Worm (Caenorhabditis elegans) whole organism, young adult: ENCODE results near the gene Y60A9.3.

Experiments
- B0035.1 ChIP-seq: sonication (generic microtip); optimal IDR thresholded peaks from 2 replicates; lab custom pipeline; 2016; ENCODE audit warnings: missing genetic modification characterization, mild to moderate bottlenecking, missing compliant biosample characterization, missing genotype, missing genetic modification reagents
- B0261.1 ChIP-seq: sonication (generic microtip); optimal IDR thresholded peaks from 2 replicates; lab custom pipeline; 2016; ENCODE audit warnings: mild to moderate bottlenecking, missing genetic modification characterization, moderate library complexity, missing compliant biosample characterization
- B0336.3 ChIP-seq: fragments of 200-800 bp; sonication (Bioruptor generic); IDR thresholded peaks from 2 replicates; pipeline ENCODE4 v1.3.6; 2022; ENCODE audit warnings: missing genetic modification characterization, missing compliant biosample characterization
- F22D6.2 ChIP-seq: sonication (generic microtip); optimal IDR thresholded peaks from 2 replicates; lab custom pipeline; 2016; ENCODE audit warnings: mild to moderate bottlenecking, missing genetic modification characterization, missing compliant biosample characterization
- F23B12.7 ChIP-seq: sonication (generic microtip); optimal IDR thresholded peaks from 2 replicates; lab custom pipeline; 2017; ENCODE audit warnings: missing genetic modification characterization, mild to moderate bottlenecking, missing compliant biosample characterization, antibody characterized with exemption, moderate library complexity; ENCODE audit not compliant: insufficient read depth
- F33H1.4 ChIP-seq: fragments of 200-800 bp; sonication (Bioruptor generic); IDR thresholded peaks from 2 replicates; pipeline ENCODE4 v1.3.6; 2022; ENCODE audit warnings: missing genetic modification reagents, missing genetic modification characterization, missing compliant biosample characterization
- F37B4.10 ChIP-seq: fragments of 200-800 bp; sonication (Bioruptor generic); IDR thresholded peaks from 2 replicates; pipeline ENCODE4 v1.3.6; 2022; ENCODE audit warnings: missing genetic modification characterization, missing compliant biosample characterization
- F57A8.1 ChIP-seq: fragments of 200-800 bp; sonication (Bioruptor generic); optimal IDR thresholded peaks from 2 replicates; lab custom pipeline; 2018; ENCODE audit warnings: mild to moderate bottlenecking, missing genetic modification characterization, moderate library complexity, missing compliant biosample characterization
- T07F8.4 ChIP-seq: sonication (generic microtip); optimal IDR thresholded peaks from 2 replicates; lab custom pipeline; 2016; ENCODE audit warnings: mild to moderate bottlenecking, missing genetic modification characterization, moderate library complexity, missing compliant biosample characterization
- T26A5.8 ChIP-seq: sonication (generic microtip); optimal IDR thresholded peaks from 2 replicates; lab custom pipeline; 2016; ENCODE audit warnings: missing genetic modification characterization, missing compliant biosample characterization
- Y67H2A.10 ChIP-seq: fragments of 200-800 bp; sonication (Bioruptor generic); conservative IDR thresholded peaks from 2 replicates; pipeline ENCODE4 v1.3.6; 2022; ENCODE audit warnings: missing genetic modification reagents, missing genetic modification characterization, missing compliant biosample characterization
- Y95B8A.8 ChIP-seq: fragments of 200-800 bp; sonication (Bioruptor generic); IDR thresholded peaks from 2 replicates; pipeline ENCODE4 v1.3.6; 2022; ENCODE audit warnings: missing genetic modification reagents, missing genetic modification characterization, missing compliant biosample characterization
- akir-1 ChIP-seq: fragments of 200-800 bp; sonication (Bioruptor generic); optimal IDR thresholded peaks from 2 replicates; lab custom pipeline; 2018; ENCODE audit warnings: mild to moderate bottlenecking, missing genetic modification characterization, moderate library complexity, missing compliant biosample characterization
- aptf-3 ChIP-seq: fragments of 200-800 bp; sonication (Bioruptor generic); IDR thresholded peaks from 2 replicates; pipeline ENCODE4 v1.3.6; 2022; ENCODE audit warnings: missing genetic modification characterization, missing compliant biosample characterization
- attf-3 ChIP-seq: fragments of 200-800 bp; sonication (Bioruptor generic); conservative IDR thresholded peaks from 2 replicates; pipeline ENCODE4 v1.3.6; 2022; ENCODE audit warnings: missing genetic modification reagents, missing genetic modification characterization, missing compliant biosample characterization
- bed-1 ChIP-seq: fragments of 200-800 bp; sonication (Bioruptor generic); IDR thresholded peaks from 2 replicates; pipeline ENCODE4 v1.3.6; 2022; ENCODE audit warnings: missing genetic modification reagents, missing genetic modification characterization, missing compliant biosample characterization
- cebp-2 ChIP-seq: fragments of 200-800 bp; sonication (Bioruptor generic); IDR thresholded peaks from 2 replicates; pipeline ENCODE4 v1.3.6; 2022; ENCODE audit warnings: missing genetic modification characterization, missing compliant biosample characterization
- ceh-40 ChIP-seq: fragments of 200-800 bp; sonication (Bioruptor generic); IDR thresholded peaks from 2 replicates; pipeline ENCODE4 v1.3.6; 2022; ENCODE audit warnings: missing genetic modification characterization, missing compliant biosample characterization
- ceh-79 ChIP-seq: sonication (generic microtip); optimal IDR thresholded peaks from 2 replicates; lab custom pipeline; 2017; ENCODE audit warnings: mild to moderate bottlenecking, missing genetic modification characterization, missing compliant biosample characterization
- chd-7 ChIP-seq: sonication (generic microtip); optimal IDR thresholded peaks from 2 replicates; lab custom pipeline; 2016; ENCODE audit warnings: mild to moderate bottlenecking, missing genetic modification characterization, moderate library complexity, missing compliant biosample characterization
- die-1 ChIP-seq: sonication (generic microtip); optimal IDR thresholded peaks from 2 replicates; lab custom pipeline; 2016; ENCODE audit warnings: missing genotype, mild to moderate bottlenecking, missing genetic modification characterization, missing compliant biosample characterization
- dox-1 ChIP-seq: fragments of 200-800 bp; sonication (Bioruptor generic); IDR thresholded peaks from 2 replicates; pipeline ENCODE4 v1.3.6; 2022; ENCODE audit warnings: missing genetic modification reagents, missing genetic modification characterization, missing compliant biosample characterization
- egl-18 ChIP-seq: fragments of 200-800 bp; sonication (Bioruptor generic); IDR thresholded peaks from 2 replicates; pipeline ENCODE4 v1.3.6; 2022; ENCODE audit warnings: missing genetic modification reagents, missing genetic modification characterization, missing compliant biosample characterization
- let-526 ChIP-seq: fragments of 200-800 bp; sonication (Bioruptor generic); IDR thresholded peaks from 2 replicates; pipeline ENCODE4 v1.3.6; 2022; ENCODE audit warnings: missing genetic modification reagents, missing genetic modification characterization, missing compliant biosample characterization
- lin-35 ChIP-seq, 3 experiments: fragments of 150-350 bp in 2 of 3; sonication (generic microtip) in 1 of 3; optimal IDR thresholded peaks; 2 replicates each; lab custom pipeline; 2014 to 2018; ENCODE audit warnings: missing biosample characterization in 3 of 3, missing genetic modification characterization in 3 of 3, missing genetic modification reagents in 3 of 3
- lir-1 ChIP-seq: fragments of 200-800 bp; sonication (Bioruptor generic); conservative IDR thresholded peaks from 2 replicates; pipeline ENCODE4 v1.3.6; 2022; ENCODE audit warnings: missing genetic modification reagents, missing genetic modification characterization, missing compliant biosample characterization
- lsl-1 ChIP-seq: fragments of 200-800 bp; sonication (Bioruptor generic); optimal IDR thresholded peaks from 2 replicates; lab custom pipeline; 2018; ENCODE audit warnings: mild to moderate bottlenecking, missing genetic modification characterization, moderate library complexity, missing compliant biosample characterization
- lsy-27 ChIP-seq: sonication (generic microtip); optimal IDR thresholded peaks from 2 replicates; lab custom pipeline; 2017; ENCODE audit warnings: missing genetic modification characterization, mild to moderate bottlenecking, missing compliant biosample characterization, antibody characterized with exemption, missing genotype, borderline replicate concordance; ENCODE audit not compliant: insufficient read depth
- madf-3 ChIP-seq: fragments of 200-800 bp; sonication (Bioruptor generic); IDR thresholded peaks from 2 replicates; pipeline ENCODE4 v1.3.6; 2022; ENCODE audit warnings: missing genetic modification reagents, missing genetic modification characterization, missing compliant biosample characterization
- madf-6 ChIP-seq: fragments of 200-800 bp; sonication (Bioruptor generic); IDR thresholded peaks from 2 replicates; pipeline ENCODE4 v1.3.6; 2022; ENCODE audit warnings: missing genetic modification reagents, missing genetic modification characterization, missing compliant biosample characterization
- mcd-1 ChIP-seq: fragments of 200-800 bp; sonication (Bioruptor generic); IDR thresholded peaks from 2 replicates; pipeline ENCODE4 v1.3.6; 2022; ENCODE audit warnings: missing genetic modification reagents, missing genetic modification characterization, missing compliant biosample characterization
- mes-4 ChIP-seq: sonication (generic microtip); optimal IDR thresholded peaks from 2 replicates; lab custom pipeline; 2016; ENCODE audit warnings: missing genotype, missing genetic modification characterization, missing compliant biosample characterization
- nfya-1 ChIP-seq: sonication (generic microtip); optimal IDR thresholded peaks from 2 replicates; lab custom pipeline; 2017; ENCODE audit warnings: antibody characterized with exemption, missing compliant biosample characterization, missing genetic modification characterization, borderline replicate concordance; ENCODE audit not compliant: insufficient read depth
- nhr-179 ChIP-seq: sonication (generic microtip); optimal IDR thresholded peaks from 2 replicates; lab custom pipeline; 2016; ENCODE audit warnings: mild to moderate bottlenecking, missing genetic modification characterization, missing compliant biosample characterization
- rpc-1 ChIP-seq, 2 experiments: fragments of 150-350 bp in 1 of 2; sonication (generic microtip) in 1 of 2; optimal IDR thresholded peaks; 2 replicates each; lab custom pipeline; 2014 to 2018; ENCODE audit warnings: missing biosample characterization in 1 of 2, missing genetic modification characterization in 1 of 2, missing genetic modification reagents in 1 of 2, missing genotype in 1 of 2
- sea-2 ChIP-seq: fragments of 200-800 bp; sonication (Bioruptor generic); IDR thresholded peaks from 2 replicates; pipeline ENCODE4 v1.3.6; 2022; ENCODE audit warnings: missing genetic modification characterization, missing compliant biosample characterization
- snpc-3.4 ChIP-seq: sonication (generic microtip); optimal IDR thresholded peaks from 2 replicates; lab custom pipeline; 2017; ENCODE audit warnings: missing genetic modification characterization, mild to moderate bottlenecking, missing compliant biosample characterization, antibody characterized with exemption, moderate library complexity, missing genotype, missing genetic modification reagents
- somi-1 ChIP-seq: fragments of 200-800 bp; sonication (Bioruptor generic); optimal IDR thresholded peaks from 2 replicates; lab custom pipeline; 2018; ENCODE audit warnings: mild to moderate bottlenecking, missing genetic modification characterization, missing compliant biosample characterization
- sptf-2 ChIP-seq: fragments of 200-800 bp; sonication (Bioruptor generic); optimal IDR thresholded peaks from 2 replicates; lab custom pipeline; 2018; ENCODE audit warnings: mild to moderate bottlenecking, missing genetic modification characterization, missing compliant biosample characterization
- tbp1 ChIP-seq: fragments of 200-800 bp; sonication (Bioruptor generic); optimal IDR thresholded peaks from 2 replicates; lab custom pipeline; 2018; ENCODE audit warnings: mild to moderate bottlenecking, missing genetic modification characterization, missing compliant biosample characterization
- tlf-1 ChIP-seq: fragments of 200-800 bp; sonication (Bioruptor generic); optimal IDR thresholded peaks from 2 replicates; lab custom pipeline; 2018; ENCODE audit warnings: mild to moderate bottlenecking, missing genetic modification characterization, missing compliant biosample characterization
- unc-130 ChIP-seq: sonication (generic microtip); optimal IDR thresholded peaks from 2 replicates; lab custom pipeline; 2016; ENCODE audit warnings: missing genetic modification reagents, missing genetic modification characterization, missing compliant biosample characterization
- ztf-28 ChIP-seq: fragments of 200-800 bp; sonication (Bioruptor generic); IDR thresholded peaks from 2 replicates; pipeline ENCODE4 v1.3.6; 2022; ENCODE audit warnings: missing genetic modification reagents, missing genetic modification characterization, missing compliant biosample characterization
- ztf-6 ChIP-seq: fragments of 200-800 bp; sonication (Bioruptor generic); IDR thresholded peaks from 2 replicates; pipeline ENCODE4 v1.3.6; 2022; ENCODE audit warnings: missing genetic modification reagents, missing genetic modification characterization, missing compliant biosample characterization

Y60A9.3 gene

DNA sequence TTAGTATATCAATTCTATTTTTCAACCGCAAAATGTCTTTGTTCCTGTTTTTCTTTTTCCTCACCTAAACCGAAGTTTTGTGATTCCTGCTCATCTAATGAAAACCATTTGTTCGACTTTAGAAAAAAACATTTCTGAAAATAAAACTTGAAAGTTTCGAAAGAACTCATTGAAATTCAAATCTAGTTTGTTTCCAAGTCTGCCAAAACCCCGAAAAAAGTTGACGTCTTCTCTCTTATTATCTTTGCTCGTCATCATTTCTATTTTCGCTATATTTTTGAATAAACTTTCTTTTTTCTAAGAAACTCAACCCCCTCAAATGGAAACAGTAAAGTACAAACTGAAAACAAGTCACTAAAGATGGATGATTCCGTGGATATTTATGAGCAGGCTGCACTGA lies 22.8 kb downstream of the Y60A9.3 start, which contains the start of gene frpr-17:
TSS of gene frpr-17 (plus strand) at position 301 of the 400 bp plus-strand sequence.
- TF ChIP-seq F22D6.2 (tag; lab: Kevin White, UChicago) = no peak
- no peak for TF ChIP-seq Y95B8A.8
- no peak for TF ChIP-seq cebp-2 (GFP tag; lab: Robert Waterston, UW)
- no peak for TF ChIP-seq somi-1 (GFP tag; lab: Kevin White, UChicago)
- no peak for TF ChIP-seq akir-1
- TF ChIP-seq B0035.1 (tag; lab: Kevin White, UChicago) = no peak
- TF ChIP-seq F23B12.7 (tag; lab: Kevin White, UChicago) = no peak
- TF ChIP-seq mes-4 (tag; lab: Kevin White, UChicago) = no peak
- TF ChIP-seq ztf-6 (GFP tag; lab: Robert Waterston, UW) = no peak
- no peak for TF ChIP-seq lir-1 (GFP tag; lab: Robert Waterston, UW)
- TF ChIP-seq nhr-179 = no peak
- TF ChIP-seq lsl-1 (GFP tag; lab: Kevin White, UChicago) = no peak
- TF ChIP-seq mcd-1 = no peak
- TF ChIP-seq bed-1 = no peak
- no peak for TF ChIP-seq B0261.1 (tag; lab: Kevin White, UChicago)
- TF ChIP-seq dox-1 (GFP tag; lab: Robert Waterston, UW) = no peak
- TF ChIP-seq rpc-1 (optimal IDR thresholded peaks at IDR 0.05; lab: Kevin White, UChicago) = no peak
- no peak for TF ChIP-seq rpc-1 (tag; optimal IDR thresholded peaks at IDR 0.05; lab: Kevin White, UChicago)
- TF ChIP-seq T26A5.8 (tag; lab: Kevin White, UChicago) = no peak
- TF ChIP-seq unc-130 = no peak
- TF ChIP-seq sea-2 (GFP tag; lab: Robert Waterston, UW) = no peak

DNA sequence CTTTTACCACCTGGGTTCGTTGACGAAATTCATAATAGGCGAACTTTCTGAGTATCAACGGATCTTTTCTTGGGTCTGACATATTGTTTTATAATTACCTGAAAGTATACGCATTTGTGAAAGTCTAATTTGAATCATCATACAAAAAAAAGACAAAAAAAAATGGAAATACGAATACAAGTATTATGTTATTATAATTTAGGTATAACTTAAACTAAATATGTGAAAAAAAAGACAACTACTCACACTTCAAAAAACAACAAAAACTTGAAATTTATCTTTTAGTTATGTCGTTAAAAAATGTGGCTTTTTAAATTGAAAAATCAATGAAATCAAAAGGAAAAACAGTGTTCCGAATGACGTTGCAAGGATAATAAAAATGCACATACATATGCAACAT lies 29.7 kb downstream of the Y60A9.3 start, which contains the start of gene fbxa-179:
TSS of gene fbxa-179 (minus strand) at position 101 of the 400 bp plus-strand sequence.
- TF ChIP-seq F57A8.1 (GFP tag; lab: Kevin White, UChicago) = no peak
- no peak for TF ChIP-seq lsy-27 (tag; lab: Kevin White, UChicago)
- no peak for TF ChIP-seq B0336.3 (GFP tag; lab: Robert Waterston, UW)
- TF ChIP-seq attf-3 (GFP tag; lab: Robert Waterston, UW) = no peak
- no peak for TF ChIP-seq die-1 (tag; lab: Kevin White, UChicago)
- TF ChIP-seq ceh-79 = no peak
- no peak for TF ChIP-seq snpc-3.4 (tag; lab: Kevin White, UChicago)
- TF ChIP-seq tbp1 (GFP tag; lab: Kevin White, UChicago) = no peak
- no peak for TF ChIP-seq Y67H2A.10
- no peak for TF ChIP-seq nhr-179
- TF ChIP-seq T07F8.4 (tag; lab: Kevin White, UChicago) = no peak
- no peak for TF ChIP-seq ztf-28 (GFP tag; lab: Robert Waterston, UW)
- TF ChIP-seq madf-6 (GFP tag; lab: Robert Waterston, UW) = no peak
- no peak for TF ChIP-seq F33H1.4 (GFP tag; lab: Robert Waterston, UW)
- TF ChIP-seq aptf-3 (GFP tag; lab: Robert Waterston, UW) = no peak
- no peak for TF ChIP-seq let-526 (GFP tag; lab: Robert Waterston, UW)
- TF ChIP-seq lin-35 (GFP tag; optimal IDR thresholded peaks at IDR 0.05; lab: Kevin White, UChicago) = no peak

DNA sequence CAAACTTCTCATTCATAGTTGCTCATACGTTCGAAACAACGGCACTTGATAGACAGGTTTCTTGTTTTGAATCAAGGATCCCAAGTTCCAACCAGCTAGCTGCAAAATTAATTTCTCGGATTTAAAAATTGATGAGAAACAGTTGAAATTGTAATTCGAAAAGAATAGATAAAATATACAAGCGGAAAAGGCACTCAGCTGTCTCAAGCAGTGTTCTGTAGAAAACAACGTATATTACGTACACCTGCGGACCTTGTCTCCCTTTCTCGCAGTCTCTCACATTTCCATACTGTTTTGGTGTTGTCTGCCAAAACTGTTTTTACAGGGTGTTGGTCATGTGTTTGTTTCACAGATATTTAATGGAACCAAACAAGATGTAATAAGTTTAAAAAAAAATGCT lies 32.6 kb downstream of the Y60A9.3 start, which contains the start of gene F23D12.10:
TSS of gene F23D12.10 (minus strand) at position 101 of the 400 bp plus-strand sequence.
- TF ChIP-seq chd-7 (no peak), tlf-1 (no peak), ceh-40 (GFP tag; lab: Robert Waterston, UW) (no peak), madf-3 (no peak), sptf-2 (no peak), F37B4.10 (GFP tag; lab: Robert Waterston, UW) (no peak), nfya-1 (tag; lab: Kevin White, UChicago) (no peak), Y67H2A.10 (no peak), tbp1 (GFP tag; lab: Kevin White, UChicago) (no peak), lir-1 (GFP tag; lab: Robert Waterston, UW) (no peak), egl-18 (no peak)
